Fruit fly (Drosophila melanogaster) whole organism, wandering third instar larva: Measurements from ENCODE around the gene grnd.

Experiments used
- HLH106 ChIP-seq: fragments of 200-800 bp; optimal IDR thresholded peaks from 3 replicates; lab custom pipeline; 2019; ENCODE audit warnings: missing biosample characterization, mild to moderate bottlenecking, missing genetic modification characterization, moderate library complexity
- Hr78 ChIP-seq: fragments of >200 bp; optimal IDR thresholded peaks from 2 replicates; lab custom pipeline; 2017; ENCODE audit warnings: missing biosample characterization, missing genetic modification characterization
- Myc ChIP-seq: fragments of >200 bp; optimal IDR thresholded peaks from 2 replicates; lab custom pipeline; 2017
- Sp1 ChIP-seq: fragments of 200-800 bp; sonication (Bioruptor generic); optimal IDR thresholded peaks from 3 replicates; lab custom pipeline; 2019; ENCODE audit warnings: missing biosample characterization, mild to moderate bottlenecking, missing genetic modification characterization, moderate library complexity
- br ChIP-seq: fragments of 200-800 bp; sonication (Bioruptor generic); optimal IDR thresholded peaks from 2 replicates; lab custom pipeline; 2016; ENCODE audit warnings: missing biosample characterization, missing genetic modification characterization
- brk ChIP-seq: fragments of 200-800 bp; sonication (Bioruptor generic); optimal IDR thresholded peaks from 2 replicates; lab custom pipeline; 2016; ENCODE audit warnings: missing biosample characterization, mild to moderate bottlenecking, missing genetic modification characterization
- jim ChIP-seq: fragments of 175-275, 200-325 bp; sonication (Bioruptor generic); optimal IDR thresholded peaks from 2 replicates; lab custom pipeline; 2016; ENCODE audit warnings: missing biosample characterization, mild to moderate bottlenecking, missing genetic modification characterization
- lola ChIP-seq: fragments of >200 bp; optimal IDR thresholded peaks from 2 replicates; lab custom pipeline; 2017; ENCODE audit warnings: missing biosample characterization, missing genetic modification characterization
- pan ChIP-seq: fragments of >200 bp; optimal IDR thresholded peaks from 2 replicates; lab custom pipeline; 2017

DNA sequence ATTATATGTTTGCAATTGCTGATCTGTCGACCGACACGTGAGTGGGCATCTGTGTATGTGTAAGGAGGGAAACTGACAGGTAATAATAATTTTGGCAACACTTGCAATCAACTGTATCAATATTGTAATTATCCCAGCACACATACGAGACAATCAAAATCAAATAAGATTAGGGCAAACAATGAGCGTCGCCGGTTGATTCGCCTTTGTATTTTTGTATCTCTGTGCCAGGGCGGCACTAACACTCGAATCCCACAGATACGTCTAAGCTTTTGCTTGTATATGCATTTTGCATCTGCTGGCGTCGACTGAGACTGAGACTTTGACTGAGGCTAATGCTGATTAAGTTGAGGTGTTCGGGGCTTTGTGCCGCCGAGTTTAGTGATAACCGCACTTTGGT is 24.0 kb downstream of the grnd start, which contains the start of gene Ugt301D1:
- TF ChIP-seq brk (GFP tag; lab: Kevin White, UChicago) (no peak), br (GFP tag; lab: Kevin White, UChicago) (peak; percentile 41), pan (no peak), Hr78 (no peak), Sp1 (GFP tag; lab: Kevin White, UChicago) (peak; percentile 14), Myc (lab: Kevin White, UChicago) (no peak), jim (GFP tag; lab: Kevin White, UChicago) (no peak), HLH106 (tag; lab: Kevin White, UChicago) (no peak), lola (GFP tag; lab: Kevin White, UChicago) (no peak)
